Fruit fly (Drosophila melanogaster): Measurements from ENCODE around the gene CG33966.
A peak's percentile ranks its signal among the peaks of the same experiment; 100 is the strongest.

CG33966 gene

dm6 chr3L:1216460-1216859, 17.5 kb upstream of the CG33966 start (continued):
- no peak for TF ChIP-seq dsx (GFP tag; optimal IDR thresholded peaks at IDR 0.05; ENCODE audit: poor library complexity, severe bottlenecking)
- TF ChIP-seq Hr4 (GFP tag; optimal IDR thresholded peaks at IDR 0.05), result peak; percentile 68
- TF ChIP-seq CG11294 (GFP tag; IDR thresholded peaks at IDR 0.05), result no peak
- peak; percentile 46 for TF ChIP-seq CG4318 (GFP tag; optimal IDR thresholded peaks at IDR 0.05)
- peak; percentile 17 for TF ChIP-seq dac (GFP tag; optimal IDR thresholded peaks at IDR 0.05)
- no peak for TF ChIP-seq net (GFP tag; optimal IDR thresholded peaks at IDR 0.05)

- TF ChIP-seq svp (GFP tag) (peak; percentile 32), salr (GFP tag; optimal IDR thresholded peaks at IDR 0.05) (no peak)
Measured at dm6 chr3L:1218596-1218995, 15.3 kb upstream of the CG33966 start, which contains the start of gene LysP. Gene LysP, minus strand, starts transcription at chr3L:1218696.

- TF ChIP-seq OdsH (GFP tag; optimal IDR thresholded peaks at IDR 0.05) (no peak), esn (GFP tag; optimal IDR thresholded peaks at IDR 0.05) (no peak), achi (GFP tag; optimal IDR thresholded peaks at IDR 0.05) (no peak), Hr4 (GFP tag; optimal IDR thresholded peaks at IDR 0.05) (no peak), eg (GFP tag; IDR thresholded peaks at IDR 0.05) (no peak), Sox14 (GFP tag; optimal IDR thresholded peaks at IDR 0.05) (no peak), CG11294 (GFP tag; IDR thresholded peaks at IDR 0.05) (no peak), CG3032 (tag; optimal IDR thresholded peaks at IDR 0.05) (no peak), Met (GFP tag; optimal IDR thresholded peaks at IDR 0.05) (no peak)
Measured at dm6 chr3L:1227303-1227797, 6.6 kb upstream of the CG33966 start, which contains the start of gene LysS. Gene LysS, plus strand, starts transcription at chr3L:1227747.

DNA sequence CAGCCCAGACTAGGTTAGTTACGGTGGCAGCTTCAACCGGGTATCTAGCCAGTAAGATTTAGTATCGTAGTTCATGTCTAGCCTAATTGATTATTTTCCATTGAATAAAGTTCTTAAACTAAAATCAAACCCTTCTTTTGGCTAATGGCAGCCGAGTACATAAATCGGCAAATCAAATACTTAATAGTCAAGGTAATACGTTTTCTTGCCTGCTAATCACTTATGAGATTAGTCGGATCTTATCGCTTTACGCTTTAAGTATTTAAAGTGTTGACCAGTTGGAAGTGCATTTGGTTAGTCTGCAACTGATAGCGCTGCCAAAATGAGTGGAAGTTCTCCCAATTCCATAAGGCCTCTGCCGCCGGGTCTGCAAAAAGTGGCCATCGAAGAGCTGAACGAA, 1.3 kb upstream of the CG33966 start, which contains the start of gene CG33965:
TSS of gene CG33965 (plus strand) at position 301 of the 400 bp plus-strand sequence.
- TF ChIP-seq CG10631 (GFP tag; optimal IDR thresholded peaks at IDR 0.05) (no peak), CG8119 (GFP tag; IDR thresholded peaks at IDR 0.05) (no peak), lz (GFP tag; optimal IDR thresholded peaks at IDR 0.05) (no peak), fkh (GFP tag; optimal IDR thresholded peaks at IDR 0.05) (no peak), Met (GFP tag; optimal IDR thresholded peaks at IDR 0.05) (no peak), Sox102F (GFP tag; optimal IDR thresholded peaks at IDR 0.05) (no peak), CG1621 (tag; optimal IDR thresholded peaks at IDR 0.05) (no peak), CG9139 (GFP tag; optimal IDR thresholded peaks at IDR 0.05) (no peak), fd85E (GFP tag; optimal IDR thresholded peaks at IDR 0.05) (no peak), CG11902 (GFP tag; optimal IDR thresholded peaks at IDR 0.05) (no peak), Eip78C (GFP tag) (no peak), CG32006 (GFP tag; optimal IDR thresholded peaks at IDR 0.05) (no peak), salr (GFP tag; optimal IDR thresholded peaks at IDR 0.05) (no peak), Eip93F (GFP tag; optimal IDR thresholded peaks at IDR 0.05) (no peak), CG6854 (GFP tag; optimal IDR thresholded peaks at IDR 0.05) (no peak), CG6163 (GFP tag; IDR thresholded peaks at IDR 0.05) (no peak), CG8632 (GFP tag; optimal IDR thresholded peaks at IDR 0.05) (no peak), dsx (GFP tag; optimal IDR thresholded peaks at IDR 0.05; ENCODE audit: poor library complexity, severe bottlenecking) (no peak)

DNA sequence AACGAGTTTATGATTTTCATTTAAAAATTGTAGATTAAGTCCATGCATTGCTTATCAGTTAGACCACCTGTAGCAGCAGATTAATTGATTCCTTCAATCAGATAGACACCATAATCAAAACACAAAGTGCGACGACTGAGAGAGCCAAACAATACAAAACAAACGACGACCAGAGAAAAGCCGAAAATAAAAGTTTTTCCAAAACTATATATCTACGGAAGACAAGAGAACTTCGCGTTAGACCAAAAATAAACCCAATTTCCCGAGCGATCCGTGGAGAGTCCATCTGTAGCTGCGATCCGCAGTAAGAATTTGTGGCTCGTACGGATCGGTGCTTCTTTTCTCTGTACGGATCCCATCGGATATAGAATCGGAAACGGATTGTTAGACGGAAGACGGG, 1.5 kb downstream of the CG33966 start, which contains the start of gene galene:
TSS of gene galene (plus strand) at position 301 of the 400 bp plus-strand sequence.
- TF ChIP-seq fd85E (GFP tag; optimal IDR thresholded peaks at IDR 0.05), result no peak
- no peak for TF ChIP-seq CG11902 (GFP tag; optimal IDR thresholded peaks at IDR 0.05)
- no peak for TF ChIP-seq CG6792 (GFP tag; optimal IDR thresholded peaks at IDR 0.05)
- TF ChIP-seq CG6163 (GFP tag; IDR thresholded peaks at IDR 0.05), result no peak
- no peak for TF ChIP-seq CG11762 (GFP tag; optimal IDR thresholded peaks at IDR 0.05; ENCODE audit: insufficient read depth)
- no peak for TF ChIP-seq CG8319 (GFP tag; optimal IDR thresholded peaks at IDR 0.05)
- no peak for TF ChIP-seq CG4318 (GFP tag; optimal IDR thresholded peaks at IDR 0.05)
- no peak for TF ChIP-seq CG6276 (GFP tag; optimal IDR thresholded peaks at IDR 0.05)
- no peak for TF ChIP-seq CG3032 (tag; optimal IDR thresholded peaks at IDR 0.05)
- no peak for TF ChIP-seq dac (GFP tag; optimal IDR thresholded peaks at IDR 0.05)
- no peak for TF ChIP-seq CG10631 (GFP tag; optimal IDR thresholded peaks at IDR 0.05)
- TF ChIP-seq ss (GFP tag; optimal IDR thresholded peaks at IDR 0.05), result no peak
- no peak for TF ChIP-seq cyc (GFP tag; optimal IDR thresholded peaks at IDR 0.05)
- TF ChIP-seq esn (GFP tag; optimal IDR thresholded peaks at IDR 0.05), result no peak
- no peak for TF ChIP-seq CG9139 (GFP tag; optimal IDR thresholded peaks at IDR 0.05)
- TF ChIP-seq fd59A (GFP tag; optimal IDR thresholded peaks at IDR 0.05), result no peak
- TF ChIP-seq Gug (GFP tag; IDR thresholded peaks at IDR 0.05), result no peak
- TF ChIP-seq acj6 (GFP tag; optimal IDR thresholded peaks at IDR 0.05), result no peak
- TF ChIP-seq pdm3 (GFP tag; optimal IDR thresholded peaks at IDR 0.05), result no peak

All from whole organism, prepupa.